Fruit fly (Drosophila melanogaster) whole organism, embryonic: ENCODE measurements around the gene Cep290.

Source experiments
- Abd-B ChIP-seq: fragments of 200-800 bp; sonication (Bioruptor generic); optimal IDR thresholded peaks from 2 replicates; lab custom pipeline; 2018; ENCODE audit warnings: missing biosample characterization, mild to moderate bottlenecking, missing genetic modification characterization, moderate library complexity
- Atf3 ChIP-seq: fragments of 200-800 bp; sonication (Bioruptor generic); optimal IDR thresholded peaks from 3 replicates; lab custom pipeline; 2016; ENCODE audit warnings: missing biosample characterization, missing genetic modification characterization
- BEAF-32 ChIP-seq: fragments of 200-800 bp; sonication (Bioruptor generic); optimal IDR thresholded peaks from 3 replicates; lab custom pipeline; 2017; ENCODE audit warnings: missing biosample characterization, missing genetic modification characterization, mild to moderate bottlenecking, moderate library complexity, missing genetic modification reagents
- CG10209 ChIP-seq: fragments of 200-800 bp; sonication (Bioruptor generic); optimal IDR thresholded peaks from 3 replicates; lab custom pipeline; 2017; ENCODE audit warnings: missing biosample characterization, mild to moderate bottlenecking, missing genetic modification characterization, missing genetic modification reagents
- CG10462 ChIP-seq: fragments of 200-800 bp; sonication (Bioruptor generic); optimal IDR thresholded peaks from 2 replicates; lab custom pipeline; 2016; ENCODE audit warnings: missing biosample characterization, missing genetic modification characterization
- CG11398 ChIP-seq: fragments of 200-800 bp; sonication (Bioruptor generic); optimal IDR thresholded peaks from 2 replicates; lab custom pipeline; 2016; ENCODE audit warnings: missing biosample characterization, missing genetic modification characterization
- CG12236 ChIP-seq: fragments of 200-800 bp; sonication (Bioruptor generic); optimal IDR thresholded peaks from 2 replicates; lab custom pipeline; 2016; ENCODE audit warnings: missing biosample characterization, missing genetic modification characterization
- CG12391 ChIP-seq: fragments of 200-800 bp; sonication (Bioruptor generic); optimal IDR thresholded peaks from 3 replicates; lab custom pipeline; 2018; ENCODE audit warnings: missing biosample characterization, mild to moderate bottlenecking, missing genetic modification characterization, moderate library complexity
- CG13123 ChIP-seq: fragments of 200-800 bp; sonication (Bioruptor generic); optimal IDR thresholded peaks from 2 replicates; lab custom pipeline; 2016; ENCODE audit warnings: missing biosample characterization, missing genetic modification characterization
- CG14014 ChIP-seq: fragments of 200-800 bp; sonication (Bioruptor generic); IDR thresholded peaks from 2 replicates; pipeline ENCODE4 v1.3.6; 2022; ENCODE audit warnings: missing biosample characterization, missing genetic modification characterization
- CG15011 ChIP-seq: fragments of 200-800 bp; sonication (Bioruptor generic); optimal IDR thresholded peaks from 3 replicates; lab custom pipeline; 2018; ENCODE audit warnings: missing biosample characterization, mild to moderate bottlenecking, missing genetic modification characterization
- CG15479 ChIP-seq: fragments of 200-800 bp; sonication (Bioruptor generic); optimal IDR thresholded peaks from 3 replicates; lab custom pipeline; 2019; ENCODE audit warnings: missing biosample characterization, mild to moderate bottlenecking, missing genetic modification characterization, moderate library complexity
- CG31388 ChIP-seq: fragments of 200-800 bp; sonication (Bioruptor generic); optimal IDR thresholded peaks from 2 replicates; lab custom pipeline; 2016; ENCODE audit warnings: missing biosample characterization, missing genetic modification characterization
- CG3281 ChIP-seq: fragments of 200-800 bp; sonication (Bioruptor generic); optimal IDR thresholded peaks from 3 replicates; lab custom pipeline; 2017; ENCODE audit warnings: missing biosample characterization, mild to moderate bottlenecking, missing genetic modification characterization
- CG7271 ChIP-seq: fragments of 200-800 bp; sonication (Bioruptor generic); optimal IDR thresholded peaks from 2 replicates; lab custom pipeline; 2018; ENCODE audit warnings: missing biosample characterization, mild to moderate bottlenecking, missing genetic modification characterization, moderate library complexity
- CG7357 ChIP-seq: fragments of 200-800 bp; sonication (Bioruptor generic); IDR thresholded peaks from 3 replicates; pipeline ENCODE4 v1.3.6; 2022; ENCODE audit warnings: missing biosample characterization, missing genetic modification characterization
- CG7839 ChIP-seq: fragments of 200-800 bp; sonication (Bioruptor generic); optimal IDR thresholded peaks from 3 replicates; lab custom pipeline; 2018; ENCODE audit warnings: missing biosample characterization, mild to moderate bottlenecking, missing genetic modification characterization, moderate library complexity
- CG9797 ChIP-seq: fragments of 200-800 bp; sonication (Bioruptor generic); optimal IDR thresholded peaks from 3 replicates; lab custom pipeline; 2018; ENCODE audit warnings: missing biosample characterization, mild to moderate bottlenecking, missing genetic modification characterization
- E2f1 ChIP-seq: fragments of 200-800 bp; sonication (Bioruptor generic); IDR thresholded peaks from 2 replicates; pipeline ENCODE4 v1.3.6; 2022; ENCODE audit warnings: missing biosample characterization, missing genetic modification characterization
- HLH4C ChIP-seq: fragments of 200-800 bp; sonication (Bioruptor generic); IDR thresholded peaks from 3 replicates; pipeline ENCODE4 v1.3.6; 2022; ENCODE audit warnings: missing biosample characterization, missing genetic modification characterization; ENCODE audit not compliant: partially characterized antibody
- Mes4 ChIP-seq: fragments of 200-800 bp; sonication (Bioruptor generic); optimal IDR thresholded peaks from 2 replicates; lab custom pipeline; 2016; ENCODE audit warnings: missing biosample characterization, missing genetic modification characterization
- PHDP ChIP-seq: fragments of 200-800 bp; sonication (Bioruptor generic); optimal IDR thresholded peaks from 3 replicates; lab custom pipeline; 2018; ENCODE audit warnings: missing biosample characterization, mild to moderate bottlenecking, missing genetic modification characterization, moderate library complexity
- Rfx ChIP-seq: fragments of 200-800 bp; sonication (Bioruptor generic); IDR thresholded peaks from 2 replicates; pipeline ENCODE4 v1.3.6; 2022; ENCODE audit warnings: missing biosample characterization, missing genetic modification characterization
- Scr ChIP-seq: fragments of 200-800 bp; sonication (Bioruptor generic); IDR thresholded peaks from 2 replicates; pipeline ENCODE4 v1.3.6; 2022; ENCODE audit warnings: missing biosample characterization, missing genetic modification characterization; ENCODE audit not compliant: partially characterized antibody
- Sox100B ChIP-seq: fragments of 200-800 bp; sonication (Bioruptor generic); optimal IDR thresholded peaks from 3 replicates; lab custom pipeline; 2018; ENCODE audit warnings: missing biosample characterization, mild to moderate bottlenecking, missing genetic modification characterization
- Sox102F ChIP-seq: fragments of 200-800 bp; sonication (Bioruptor generic); optimal IDR thresholded peaks from 2 replicates; lab custom pipeline; 2018; ENCODE audit warnings: missing biosample characterization, mild to moderate bottlenecking, missing genetic modification characterization, moderate library complexity
- bab2 ChIP-seq: fragments of 200-800 bp; sonication (Bioruptor generic); optimal IDR thresholded peaks from 2 replicates; lab custom pipeline; 2016; ENCODE audit warnings: missing biosample characterization, missing genetic modification characterization
- chif ChIP-seq, 2 experiments: fragments of 200-800 bp; sonication (Bioruptor generic); optimal IDR thresholded peaks; 3 replicates each; lab custom pipeline; 2016; ENCODE audit warnings: missing biosample characterization in 2 of 2, missing genetic modification characterization in 2 of 2
- chinmo ChIP-seq: fragments of 200-800 bp; sonication (Bioruptor generic); IDR thresholded peaks from 4 replicates; pipeline ENCODE4 v1.3.6; 2022; ENCODE audit warnings: missing biosample characterization, missing genetic modification characterization; ENCODE audit not compliant: partially characterized antibody
- crp ChIP-seq, 2 experiments: fragments of 200-800 bp; sonication (Bioruptor generic); optimal IDR thresholded peaks; 2 replicates in 1 of 2; 3 replicates in 1 of 2; lab custom pipeline; 2017; ENCODE audit warnings: missing biosample characterization in 2 of 2, missing genetic modification characterization in 2 of 2, mild to moderate bottlenecking in 1 of 2, moderate library complexity in 1 of 2
- danr ChIP-seq: fragments of 200-800 bp; sonication (Bioruptor generic); IDR thresholded peaks from 2 replicates; pipeline ENCODE4 v1.3.6; 2022; ENCODE audit warnings: missing biosample characterization, missing genetic modification characterization
- dmrt11E ChIP-seq: fragments of 200-800 bp; sonication (Bioruptor generic); optimal IDR thresholded peaks from 3 replicates; lab custom pipeline; 2018; ENCODE audit warnings: missing biosample characterization, mild to moderate bottlenecking, missing genetic modification characterization, moderate library complexity
- grau ChIP-seq: fragments of 200-800 bp; optimal IDR thresholded peaks from 3 replicates; lab custom pipeline; 2019; ENCODE audit warnings: missing biosample characterization, mild to moderate bottlenecking, missing genetic modification characterization, moderate library complexity
- her ChIP-seq: fragments of 200-800 bp; sonication (Bioruptor generic); optimal IDR thresholded peaks from 2 replicates; lab custom pipeline; 2016; ENCODE audit warnings: missing biosample characterization, missing genetic modification characterization
- lov ChIP-seq, 2 experiments: fragments of 200-800 bp in 1 of 2; fragments of >200 bp in 1 of 2; sonication (Bioruptor generic) in 1 of 2; IDR thresholded peaks in 1 of 2; optimal IDR thresholded peaks in 1 of 2; 2 replicates in 1 of 2; 3 replicates in 1 of 2; pipeline versions ENCODE4 v1.3.6 to Lab custom; 2017 to 2022; ENCODE audit warnings: missing biosample characterization in 1 of 2, missing genetic modification characterization in 1 of 2
- maf-S ChIP-seq: fragments of 200-800 bp; sonication (Bioruptor generic); optimal IDR thresholded peaks from 2 replicates; lab custom pipeline; 2016; ENCODE audit warnings: missing biosample characterization, missing genetic modification characterization
- mld ChIP-seq: fragments of 200-800 bp; sonication (Bioruptor generic); IDR thresholded peaks from 3 replicates; pipeline ENCODE4 v1.3.6; 2022; ENCODE audit warnings: missing biosample characterization, missing genetic modification characterization; ENCODE audit not compliant: partially characterized antibody
- p53 ChIP-seq: fragments of 200-800 bp; sonication (Bioruptor generic); optimal IDR thresholded peaks from 2 replicates; lab custom pipeline; 2016; ENCODE audit warnings: missing biosample characterization, missing genetic modification characterization
- pb ChIP-seq: fragments of 200-800 bp; sonication (Bioruptor generic); optimal IDR thresholded peaks from 3 replicates; lab custom pipeline; 2016; ENCODE audit warnings: missing biosample characterization, missing genetic modification characterization
- repo ChIP-seq: fragments of 200-800 bp; sonication (Bioruptor generic); optimal IDR thresholded peaks from 2 replicates; lab custom pipeline; 2016; ENCODE audit warnings: missing biosample characterization, missing genetic modification characterization
- run ChIP-seq: fragments of 200-800 bp; sonication (Bioruptor generic); optimal IDR thresholded peaks from 3 replicates; lab custom pipeline; 2018; ENCODE audit warnings: missing biosample characterization, mild to moderate bottlenecking, missing genetic modification characterization
- sc ChIP-seq, 3 experiments: fragments of >200 bp in 2 of 3; fragments of 200-800 bp in 1 of 3; sonication (Bioruptor generic) in 1 of 3; optimal IDR thresholded peaks; 2 replicates in 2 of 3; 3 replicates in 1 of 3; lab custom pipeline; 2017; ENCODE audit warnings: mild to moderate bottlenecking in 1 of 3, missing biosample characterization in 1 of 3, missing genetic modification characterization in 1 of 3, missing genetic modification reagents in 1 of 3
- slbo ChIP-seq: fragments of 200-800 bp; sonication (Bioruptor generic); IDR thresholded peaks from 2 replicates; pipeline ENCODE4 v1.3.6; 2022; ENCODE audit warnings: missing biosample characterization, missing genetic modification characterization
- sob ChIP-seq: fragments of 200-800 bp; sonication (Bioruptor generic); IDR thresholded peaks from 2 replicates; pipeline ENCODE4 v1.3.6; 2022; ENCODE audit warnings: missing biosample characterization, missing genetic modification characterization
- sqz ChIP-seq: fragments of 200-800 bp; sonication (Bioruptor generic); optimal IDR thresholded peaks from 3 replicates; lab custom pipeline; 2018; ENCODE audit warnings: missing biosample characterization, mild to moderate bottlenecking, missing genetic modification characterization
- toy ChIP-seq: fragments of 200-800 bp; sonication (Bioruptor generic); IDR thresholded peaks from 2 replicates; pipeline ENCODE4 v1.3.6; 2022; ENCODE audit warnings: missing biosample characterization, missing genetic modification characterization

Cep290 gene

dm6 chr3L:804557-805260, 39.0 kb upstream of the Cep290 start (continued):
- TF ChIP-seq CG31388 (GFP tag; lab: Kevin White, UChicago) = no peak
- peak; percentile 43 for TF ChIP-seq PHDP (tag; lab: Kevin White, UChicago)
- TF ChIP-seq run = no peak
- peak; percentile 43 for TF ChIP-seq CG12391 (tag; lab: Kevin White, UChicago)
- TF ChIP-seq CG14014 (GFP tag; lab: Robert Waterston, UW) = no peak
- peak; percentile 41 for TF ChIP-seq Sox102F (GFP tag; lab: Kevin White, UChicago)
- TF ChIP-seq Scr = no peak
- TF ChIP-seq mld (GFP tag; lab: Robert Waterston, UW) = no peak
- no peak for TF ChIP-seq her
- no peak for TF ChIP-seq sob (GFP tag; lab: Robert Waterston, UW)
- TF ChIP-seq CG12236 (GFP tag; lab: Kevin White, UChicago) = no peak
- TF ChIP-seq CG7839 (tag; lab: Kevin White, UChicago) = peak; percentile 40
- TF ChIP-seq sqz (GFP tag; lab: Kevin White, UChicago) = no peak
- no peak for TF ChIP-seq sc (optimal IDR thresholded peaks at IDR 0.05; lab: Kevin White, UChicago)
- no peak for TF ChIP-seq sc (GFP tag; optimal IDR thresholded peaks at IDR 0.05; lab: Kevin White, UChicago)
- peak; percentile 17; the same call in 1 of the 2 replicates for TF ChIP-seq E2f1 (GFP tag; lab: Robert Waterston, UW)
- TF ChIP-seq grau (tag; lab: Kevin White, UChicago) = peak; percentile 64
- no peak for TF ChIP-seq BEAF-32 (GFP tag; lab: Kevin White, UChicago)
- TF ChIP-seq p53 (GFP tag; lab: Kevin White, UChicago) = no peak
- TF ChIP-seq danr (GFP tag; lab: Robert Waterston, UW) = no peak

- TF ChIP-seq HLH4C (GFP tag; lab: Robert Waterston, UW) = no peak
- TF ChIP-seq CG7271 (tag; lab: Kevin White, UChicago) = no peak
- TF ChIP-seq CG7357 = peak; percentile 45; the same call in 1 of the 3 replicates
- no peak for TF ChIP-seq CG11398 (GFP tag; lab: Kevin White, UChicago)
- peak; percentile 53 for TF ChIP-seq pb (GFP tag; lab: Kevin White, UChicago)
- no peak for TF ChIP-seq maf-S
- no peak for TF ChIP-seq toy (GFP tag; lab: Robert Waterston, UW)
- peak; percentile 22 for TF ChIP-seq CG10209
- TF ChIP-seq slbo (GFP tag; lab: Robert Waterston, UW) = peak; percentile 39; the same call in 1 of the 2 replicates
- peak; percentile 69 for TF ChIP-seq bab2 (GFP tag; lab: Kevin White, UChicago)
- no peak for TF ChIP-seq lov (optimal IDR thresholded peaks at IDR 0.05; lab: Kevin White, UChicago)
- 0 out of 3 replicates have a peak, but pooled peaks have one; percentile 4 for TF ChIP-seq lov (GFP tag; IDR thresholded peaks at IDR 0.05; lab: Robert Waterston, UW)
- TF ChIP-seq CG3281 = peak; percentile 51
- peak; percentile 10 for TF ChIP-seq Abd-B (GFP tag; lab: Kevin White, UChicago)
- TF ChIP-seq CG9797 (GFP tag; lab: Kevin White, UChicago) = no peak
- no peak for TF ChIP-seq Rfx
- TF ChIP-seq Scr = no peak
- peak; percentile 75 for TF ChIP-seq dmrt11E (tag; lab: Kevin White, UChicago)
- no peak for TF ChIP-seq CG10462 (GFP tag; lab: Kevin White, UChicago)
- TF ChIP-seq CG15011 = peak; percentile 24
- no peak for TF ChIP-seq CG15479 (GFP tag; lab: Kevin White, UChicago)
- peak; percentile 49 to 62 for TF ChIP-seq chif (GFP tag; optimal IDR thresholded peaks at IDR 0.05; lab: Kevin White, UChicago)
- TF ChIP-seq CG13123 (GFP tag; lab: Kevin White, UChicago) = no peak
- peak; percentile 15 for TF ChIP-seq Atf3 (GFP tag; lab: Kevin White, UChicago)
- TF ChIP-seq repo (GFP tag; lab: Kevin White, UChicago) = peak; percentile 40
- peak; percentile 29 for TF ChIP-seq Mes4 (GFP tag; lab: Kevin White, UChicago)
- TF ChIP-seq chinmo (GFP tag; lab: Robert Waterston, UW) = no peak
- peak; percentile 65 for TF ChIP-seq Sox100B (GFP tag; lab: Kevin White, UChicago)
- TF ChIP-seq crp (GFP tag; optimal IDR thresholded peaks at IDR 0.05; lab: Kevin White, UChicago) = no peak
Observed at dm6 chr3L:805642-806218, 38.0 kb upstream of the Cep290 start.
